Worm (Caenorhabditis elegans) whole organism, mixed stage, embryonic: ENCODE results near the gene ZK470.1.

ENCODE experiments used
- lin-13 ChIP-seq: fragments of 150-350 bp; optimal IDR thresholded peaks from 2 replicates; lab custom pipeline; 2014; ENCODE audit warnings: missing biosample characterization, missing genetic modification characterization
- nhr-237 ChIP-seq: fragments of 150-350 bp; optimal IDR thresholded peaks from 2 replicates; lab custom pipeline; 2014; ENCODE audit warnings: missing biosample characterization, missing genetic modification characterization
- tbx-8 ChIP-seq: fragments of 200-800 bp; sonication (Bioruptor generic); optimal IDR thresholded peaks from 2 replicates; lab custom pipeline; 2018; ENCODE audit warnings: mild to moderate bottlenecking, missing genetic modification characterization, moderate library complexity, missing compliant biosample characterization
- ztf-11 ChIP-seq: fragments of 150-350 bp; optimal IDR thresholded peaks from 2 replicates; lab custom pipeline; 2014; ENCODE audit warnings: missing biosample characterization, missing genetic modification characterization

DNA sequence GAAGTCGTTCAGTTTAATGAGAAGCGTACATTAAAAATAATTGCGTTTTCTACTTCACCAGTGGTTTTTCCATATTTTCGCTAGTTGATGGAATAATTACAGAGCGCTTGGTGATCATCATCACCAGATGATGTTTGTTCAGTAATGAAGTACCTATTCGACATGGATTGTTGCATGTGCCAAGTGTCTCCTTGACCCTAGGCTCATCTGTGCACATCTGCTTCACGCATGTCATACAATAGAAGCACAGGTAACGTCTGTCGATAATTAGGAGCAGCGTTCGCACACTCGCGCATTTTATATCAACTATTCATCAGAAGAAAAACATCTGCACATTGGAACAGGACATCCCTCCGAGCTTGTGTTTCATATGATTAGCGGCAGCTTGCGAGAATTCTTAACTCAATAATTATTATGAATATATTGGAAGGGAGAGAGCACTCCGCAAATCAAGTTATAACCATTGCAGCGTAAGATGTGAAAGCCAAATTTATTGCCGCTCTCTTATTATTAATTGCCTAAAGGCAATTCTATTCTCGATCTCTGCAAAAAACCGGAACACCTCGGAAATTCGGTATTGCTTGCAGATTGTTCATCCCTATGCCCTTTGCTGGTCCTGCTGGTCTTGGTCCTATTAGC is 38.2 kb upstream of the ZK470.1 start:
- no peak for TF ChIP-seq ztf-11 (tag; lab: Kevin White, UChicago)
- no peak for TF ChIP-seq lin-13 (tag; lab: Kevin White, UChicago)
- TF ChIP-seq tbx-8 (GFP tag; lab: Kevin White, UChicago), result no peak
- no peak for TF ChIP-seq nhr-237 (tag; lab: Kevin White, UChicago)
